Worm (Caenorhabditis elegans) whole organism, L2 larva: ENCODE data around the gene F21C10.7.

Source experiments
- C34F6.9 ChIP-seq: fragments of 150-350 bp; optimal IDR thresholded peaks from 2 replicates; lab custom pipeline; 2014; ENCODE audit warnings: missing biosample characterization, missing genetic modification characterization
- F13H6.1 ChIP-seq: sonication (generic microtip); optimal IDR thresholded peaks from 2 replicates; lab custom pipeline; 2016; ENCODE audit warnings: missing genetic modification characterization, missing compliant biosample characterization
- R02D3.7 ChIP-seq: fragments of 150-350 bp; optimal IDR thresholded peaks from 2 replicates; lab custom pipeline; 2014; ENCODE audit warnings: missing biosample characterization, missing genetic modification characterization
- Y55F3AM.14 ChIP-seq: fragments of 200-800 bp; sonication (Bioruptor generic); optimal IDR thresholded peaks from 2 replicates; lab custom pipeline; 2018; ENCODE audit warnings: mild to moderate bottlenecking, missing genetic modification characterization, missing compliant biosample characterization
- ZK546.5 ChIP-seq: sonication (generic microtip); optimal IDR thresholded peaks from 2 replicates; lab custom pipeline; 2017; ENCODE audit warnings: missing biosample characterization, missing genetic modification characterization
- alr-1 ChIP-seq: fragments of 150-350 bp; optimal IDR thresholded peaks from 2 replicates; lab custom pipeline; 2014; ENCODE audit warnings: missing biosample characterization, missing genetic modification characterization
- aly-2 ChIP-seq: fragments of 150-350 bp; optimal IDR thresholded peaks from 2 replicates; lab custom pipeline; 2014; ENCODE audit warnings: missing biosample characterization, missing genetic modification characterization
- ama-1 ChIP-seq: fragments of 150-350 bp; optimal IDR thresholded peaks from 2 replicates; lab custom pipeline; 2018; ENCODE audit warnings: inconsistent platforms
- blmp-1 ChIP-seq: sonication (generic microtip); optimal IDR thresholded peaks from 2 replicates; lab custom pipeline; 2017; ENCODE audit warnings: missing genetic modification characterization, mild to moderate bottlenecking, missing compliant biosample characterization, antibody characterized with exemption, moderate library complexity; ENCODE audit not compliant: insufficient read depth
- ceh-16 ChIP-seq: fragments of 150-350 bp; optimal IDR thresholded peaks from 2 replicates; lab custom pipeline; 2014; ENCODE audit warnings: missing biosample characterization, missing genetic modification characterization
- ceh-82 ChIP-seq: fragments of 150-350 bp; optimal IDR thresholded peaks from 2 replicates; lab custom pipeline; 2014; ENCODE audit warnings: missing biosample characterization, missing genetic modification characterization
- crh-2 ChIP-seq: sonication (generic microtip); optimal IDR thresholded peaks from 2 replicates; lab custom pipeline; 2017; ENCODE audit warnings: missing biosample characterization, missing genetic modification characterization
- dmd-4 ChIP-seq: sonication (generic microtip); optimal IDR thresholded peaks from 2 replicates; lab custom pipeline; 2017; ENCODE audit warnings: missing biosample characterization, missing genetic modification characterization
- egl-27 ChIP-seq: sonication (generic microtip); optimal IDR thresholded peaks from 3 replicates; lab custom pipeline; 2017; ENCODE audit warnings: missing biosample characterization, missing genetic modification reagents, missing genetic modification characterization
- elt-1 ChIP-seq: fragments of 150-350 bp; optimal IDR thresholded peaks from 2 replicates; lab custom pipeline; 2014; ENCODE audit warnings: missing biosample characterization, missing genetic modification characterization
- elt-3 ChIP-seq: sonication (generic microtip); optimal IDR thresholded peaks from 2 replicates; lab custom pipeline; 2017; ENCODE audit warnings: missing biosample characterization, missing genetic modification characterization
- fos-1 ChIP-seq: fragments of 150-350 bp; optimal IDR thresholded peaks from 2 replicates; lab custom pipeline; 2014; ENCODE audit warnings: missing biosample characterization, missing genetic modification characterization
- gmeb-1 ChIP-seq: fragments of 150-350 bp; optimal IDR thresholded peaks from 2 replicates; lab custom pipeline; 2014; ENCODE audit warnings: missing biosample characterization, missing genetic modification characterization
- lin-11 ChIP-seq: fragments of 150-350 bp; sonication (generic microtip); optimal IDR thresholded peaks from 2 replicates; lab custom pipeline; 2014; ENCODE audit warnings: missing biosample characterization, missing genetic modification characterization, inconsistent platforms, mixed read lengths
- lin-13 ChIP-seq: fragments of 150-350 bp; optimal IDR thresholded peaks from 2 replicates; lab custom pipeline; 2014; ENCODE audit warnings: missing biosample characterization, missing genetic modification reagents, missing genetic modification characterization
- lin-39 ChIP-seq: fragments of 150-350 bp; optimal IDR thresholded peaks from 2 replicates; lab custom pipeline; 2014; ENCODE audit warnings: missing biosample characterization, missing genetic modification reagents, missing genetic modification characterization
- lsy-2 ChIP-seq, 2 experiments: fragments of 150-350 bp in 1 of 2; sonication (generic microtip) in 1 of 2; optimal IDR thresholded peaks; 2 replicates each; lab custom pipeline; 2014 to 2017; ENCODE audit warnings: missing biosample characterization in 2 of 2, missing genetic modification characterization in 2 of 2
- mab-5 ChIP-seq: fragments of 150-350 bp; optimal IDR thresholded peaks from 2 replicates; lab custom pipeline; 2014; ENCODE audit warnings: missing biosample characterization, missing genetic modification characterization
- mbf-1 ChIP-seq: sonication (generic microtip); optimal IDR thresholded peaks from 2 replicates; lab custom pipeline; 2017; ENCODE audit warnings: missing biosample characterization, missing genetic modification characterization
- mdl-1 ChIP-seq, 2 experiments: fragments of 150-350 bp in 1 of 2; sonication (generic microtip) in 1 of 2; optimal IDR thresholded peaks; 2 replicates each; lab custom pipeline; 2017; ENCODE audit warnings: missing biosample characterization in 2 of 2, missing genetic modification characterization in 2 of 2
- nhr-10 ChIP-seq: sonication (generic microtip); optimal IDR thresholded peaks from 2 replicates; lab custom pipeline; 2017; ENCODE audit warnings: missing biosample characterization, missing genetic modification characterization
- nhr-11 ChIP-seq: fragments of 150-350 bp; optimal IDR thresholded peaks from 2 replicates; lab custom pipeline; 2014; ENCODE audit warnings: missing biosample characterization, missing genetic modification characterization
- nhr-12 ChIP-seq: fragments of 150-350 bp; optimal IDR thresholded peaks from 2 replicates; lab custom pipeline; 2014; ENCODE audit warnings: missing biosample characterization, missing genetic modification characterization
- nhr-129 ChIP-seq: fragments of 150-350 bp; optimal IDR thresholded peaks from 2 replicates; lab custom pipeline; 2014; ENCODE audit warnings: missing biosample characterization, missing genetic modification characterization
- nhr-21 ChIP-seq: fragments of 150-350 bp; optimal IDR thresholded peaks from 2 replicates; lab custom pipeline; 2014; ENCODE audit warnings: missing biosample characterization, missing genetic modification characterization
- nhr-23 ChIP-seq: fragments of 150-350 bp; optimal IDR thresholded peaks from 2 replicates; lab custom pipeline; 2014; ENCODE audit warnings: missing biosample characterization, missing genetic modification reagents, missing genetic modification characterization
- nhr-237 ChIP-seq: fragments of 150-350 bp; optimal IDR thresholded peaks from 2 replicates; lab custom pipeline; 2014; ENCODE audit warnings: missing biosample characterization, missing genetic modification characterization
- nhr-25 ChIP-seq: fragments of 150-350 bp; sonication (generic microtip); optimal IDR thresholded peaks from 3 replicates; lab custom pipeline; 2014; ENCODE audit warnings: missing biosample characterization, missing genetic modification characterization
- nhr-6 ChIP-seq: fragments of 150-350 bp; optimal IDR thresholded peaks from 2 replicates; lab custom pipeline; 2014; ENCODE audit warnings: missing biosample characterization, missing genetic modification characterization
- nhr-77 ChIP-seq: fragments of 150-350 bp; optimal IDR thresholded peaks from 2 replicates; lab custom pipeline; 2014; ENCODE audit warnings: missing biosample characterization, missing genetic modification characterization
- peb-1 ChIP-seq: fragments of 150-350 bp; optimal IDR thresholded peaks from 2 replicates; lab custom pipeline; 2014; ENCODE audit warnings: missing biosample characterization, missing genetic modification characterization
- sem-4 ChIP-seq: fragments of 150-350 bp; optimal IDR thresholded peaks from 2 replicates; lab custom pipeline; 2014; ENCODE audit warnings: missing biosample characterization, missing genetic modification reagents, missing genetic modification characterization
- skn-1 ChIP-seq: sonication (generic microtip); optimal IDR thresholded peaks from 2 replicates; lab custom pipeline; 2017; ENCODE audit warnings: missing biosample characterization, missing genetic modification characterization
- sma-3 ChIP-seq: sonication (generic microtip); optimal IDR thresholded peaks from 2 replicates; lab custom pipeline; 2016; ENCODE audit warnings: missing genetic modification reagents, missing genetic modification characterization, missing compliant biosample characterization
- sma-9 ChIP-seq, 2 experiments: fragments of 150-350 bp in 1 of 2; sonication (generic microtip) in 1 of 2; optimal IDR thresholded peaks; 2 replicates each; lab custom pipeline; 2014 to 2016; ENCODE audit warnings: missing genetic modification characterization in 2 of 2, mild to moderate bottlenecking in 1 of 2, missing biosample characterization in 1 of 2, missing compliant biosample characterization in 1 of 2, missing genetic modification reagents in 1 of 2, moderate library complexity in 1 of 2
- snpc-4 ChIP-seq: fragments of 150-350 bp; optimal IDR thresholded peaks from 2 replicates; lab custom pipeline; 2014; ENCODE audit warnings: missing biosample characterization, missing genetic modification characterization
- unc-39 ChIP-seq: fragments of 150-350 bp; optimal IDR thresholded peaks from 2 replicates; lab custom pipeline; 2014; ENCODE audit warnings: missing biosample characterization, missing genetic modification characterization
- unc-55 ChIP-seq: fragments of 150-350 bp; sonication (generic microtip); optimal IDR thresholded peaks from 3 replicates; lab custom pipeline; 2014; ENCODE audit warnings: missing biosample characterization, missing genetic modification reagents, missing genetic modification characterization
- unc-62 ChIP-seq: fragments of 150-350 bp; optimal IDR thresholded peaks from 2 replicates; lab custom pipeline; 2014; ENCODE audit warnings: missing biosample characterization, missing genetic modification reagents, missing genetic modification characterization
- zag-1 ChIP-seq: fragments of 150-350 bp; optimal IDR thresholded peaks from 2 replicates; lab custom pipeline; 2014; ENCODE audit warnings: missing biosample characterization, missing genetic modification characterization
- ztf-1 ChIP-seq: fragments of 200-800 bp; sonication (Bioruptor generic); conservative IDR thresholded peaks from 2 replicates; pipeline ENCODE4 v1.3.6; 2022; ENCODE audit warnings: missing genetic modification characterization, missing compliant biosample characterization
- ztf-11 ChIP-seq: sonication (generic microtip); optimal IDR thresholded peaks from 2 replicates; lab custom pipeline; 2017; ENCODE audit warnings: missing biosample characterization, missing genetic modification characterization
- ztf-4 ChIP-seq: fragments of 150-350 bp; optimal IDR thresholded peaks from 2 replicates; lab custom pipeline; 2014; ENCODE audit warnings: missing biosample characterization, missing genetic modification characterization

The F21C10.7 gene

DNA sequence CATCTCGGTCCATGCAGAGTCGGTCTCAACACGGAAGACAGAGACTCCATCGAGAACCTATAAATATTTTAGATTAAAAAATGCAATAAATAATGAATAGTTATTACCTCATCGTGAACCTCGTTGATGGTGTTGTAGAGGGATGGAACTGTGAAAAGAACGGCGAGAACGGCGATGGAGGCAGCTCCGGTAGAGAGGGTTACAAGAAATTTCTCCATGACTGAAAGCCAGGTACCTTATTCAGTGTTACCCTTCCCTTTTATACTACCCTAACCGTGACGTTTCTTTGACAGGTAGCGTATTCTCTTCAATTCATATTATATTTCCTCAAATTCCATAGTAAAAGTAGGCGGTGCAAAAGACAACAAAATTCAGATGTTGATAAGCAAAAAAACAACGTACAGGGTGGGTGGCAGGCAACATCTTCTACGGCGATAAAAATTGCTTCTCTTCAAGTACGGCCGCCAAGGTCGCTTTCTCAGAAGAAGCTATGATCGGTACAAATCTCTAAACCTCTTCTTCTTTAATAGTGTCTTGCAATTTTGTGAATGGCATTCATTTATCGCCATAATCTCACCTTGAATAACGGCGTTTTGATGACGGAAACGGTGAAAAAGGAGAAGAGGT is 52.6 kb downstream of the F21C10.7 start, which contains the start of gene col-10:
Gene col-10 (minus strand): TSS at position 235 of the 627 bp plus-strand sequence.
- TF ChIP-seq crh-2 (tag; lab: Kevin White, UChicago) (peak; percentile 47), mab-5 (tag; lab: Kevin White, UChicago) (no peak), nhr-237 (no peak), nhr-77 (tag; lab: Kevin White, UChicago) (no peak), skn-1 (tag; lab: Kevin White, UChicago) (no peak), aly-2 (tag; lab: Kevin White, UChicago) (no peak), C34F6.9 (tag; lab: Kevin White, UChicago) (no peak), sma-3 (peak; percentile 32), lsy-2 (tag; optimal IDR thresholded peaks at IDR 0.05; lab: Kevin White, UChicago) (no peak), nhr-21 (tag; lab: Kevin White, UChicago) (no peak), lin-11 (tag; lab: Kevin White, UChicago) (no peak), ZK546.5 (tag; lab: Kevin White, UChicago) (no peak), sma-9 (GFP tag; optimal IDR thresholded peaks at IDR 0.05; lab: Kevin White, UChicago) (peak; percentile 39), sma-9 (tag; optimal IDR thresholded peaks at IDR 0.05; lab: Kevin White, UChicago) (no peak), R02D3.7 (tag; lab: Kevin White, UChicago) (no peak), sem-4 (no peak), Y55F3AM.14 (GFP tag; lab: Kevin White, UChicago) (no peak), nhr-23 (tag; lab: Kevin White, UChicago) (no peak), ztf-11 (tag; lab: Kevin White, UChicago) (no peak), lin-39 (no peak), unc-62 (GFP tag; lab: Kevin White, UChicago) (no peak), unc-39 (tag; lab: Kevin White, UChicago) (no peak), ztf-1 (GFP tag; lab: Robert Waterston, UW) (no peak), ceh-82 (tag; lab: Kevin White, UChicago) (no peak), elt-1 (tag; lab: Kevin White, UChicago) (no peak), nhr-12 (tag; lab: Kevin White, UChicago) (no peak), elt-3 (tag; lab: Kevin White, UChicago) (no peak), lin-13 (no peak), snpc-4 (tag; lab: Kevin White, UChicago) (no peak), peb-1 (tag; lab: Kevin White, UChicago) (no peak), nhr-11 (tag; lab: Kevin White, UChicago) (no peak), ama-1 (lab: Kevin White, UChicago) (peak; percentile 91), nhr-129 (tag; lab: Kevin White, UChicago) (no peak), egl-27 (peak; percentile 19), nhr-25 (tag; lab: Kevin White, UChicago) (peak; percentile 44), dmd-4 (tag; lab: Kevin White, UChicago) (no peak), nhr-6 (no peak), zag-1 (no peak), ztf-4 (tag; lab: Kevin White, UChicago) (no peak), alr-1 (no peak), gmeb-1 (no peak), fos-1 (tag; lab: Kevin White, UChicago) (peak; percentile 3), blmp-1 (tag; lab: Kevin White, UChicago) (peak; percentile 5), mdl-1 (tag; optimal IDR thresholded peaks at IDR 0.05; lab: Kevin White, UChicago) (no peak), ceh-16 (tag; lab: Kevin White, UChicago) (peak; percentile 31), mbf-1 (tag; lab: Kevin White, UChicago) (no peak), unc-55 (no peak), F13H6.1 (tag; lab: Kevin White, UChicago) (no peak), nhr-10 (tag; lab: Kevin White, UChicago) (no peak)
